Worm (Caenorhabditis elegans) whole organism, young adult: Measurements from ENCODE around the gene T24B8.4.

ENCODE experiments used
- B0261.1 ChIP-seq: sonication (generic microtip); optimal IDR thresholded peaks from 2 replicates; lab custom pipeline; 2016; ENCODE audit warnings: mild to moderate bottlenecking, missing genetic modification characterization, moderate library complexity, missing compliant biosample characterization
- C06A6.2 ChIP-seq: fragments of 200-800 bp; sonication (Bioruptor generic); conservative IDR thresholded peaks from 2 replicates; pipeline ENCODE4 v1.3.6; 2022; ENCODE audit warnings: missing genetic modification characterization, missing compliant biosample characterization
- D2030.7 ChIP-seq: fragments of 200-800 bp; sonication (Bioruptor generic); IDR thresholded peaks from 2 replicates; pipeline ENCODE4 v1.3.6; 2022; ENCODE audit warnings: missing genetic modification reagents, missing genetic modification characterization, missing compliant biosample characterization
- F10E7.11 ChIP-seq: sonication (generic microtip); optimal IDR thresholded peaks from 2 replicates; lab custom pipeline; 2017; ENCODE audit warnings: mild to moderate bottlenecking, missing genetic modification characterization, moderate library complexity, missing compliant biosample characterization
- F33H1.4 ChIP-seq: fragments of 200-800 bp; sonication (Bioruptor generic); IDR thresholded peaks from 2 replicates; pipeline ENCODE4 v1.3.6; 2022; ENCODE audit warnings: missing genetic modification reagents, missing genetic modification characterization, missing compliant biosample characterization
- F49E8.2 ChIP-seq: sonication (generic microtip); optimal IDR thresholded peaks from 3 replicates; lab custom pipeline; 2017; ENCODE audit warnings: missing genetic modification characterization, mild to moderate bottlenecking, missing compliant biosample characterization, antibody characterized with exemption, moderate library complexity; ENCODE audit not compliant: insufficient read depth
- F55B11.4 ChIP-seq: sonication (generic microtip); optimal IDR thresholded peaks from 2 replicates; lab custom pipeline; 2016; ENCODE audit warnings: missing compliant biosample characterization, missing genetic modification characterization, borderline replicate concordance; ENCODE audit not compliant: insufficient read depth
- Y53F4B.3 ChIP-seq: fragments of 200-800 bp; sonication (Bioruptor generic); IDR thresholded peaks from 2 replicates; pipeline ENCODE4 v1.3.6; 2022; ENCODE audit warnings: missing genetic modification reagents, missing genetic modification characterization, missing compliant biosample characterization
- Y53G8AR.9 ChIP-seq: fragments of 200-800 bp; sonication (Bioruptor generic); conservative IDR thresholded peaks from 2 replicates; pipeline ENCODE4 v1.3.6; 2022; ENCODE audit warnings: missing genetic modification reagents, missing genetic modification characterization, missing compliant biosample characterization
- Y56A3A.18 ChIP-seq: fragments of 200-800 bp; sonication (Bioruptor generic); IDR thresholded peaks from 2 replicates; pipeline ENCODE4 v1.3.6; 2022; ENCODE audit warnings: missing genetic modification reagents, missing genetic modification characterization, missing compliant biosample characterization
- akir-1 ChIP-seq: fragments of 200-800 bp; sonication (Bioruptor generic); optimal IDR thresholded peaks from 2 replicates; lab custom pipeline; 2018; ENCODE audit warnings: mild to moderate bottlenecking, missing genetic modification characterization, moderate library complexity, missing compliant biosample characterization
- ama-1 ChIP-seq, 3 experiments: fragments of 150-350 bp in 1 of 3; sonication (generic microtip) in 2 of 3; optimal IDR thresholded peaks; 2 replicates each; lab custom pipeline; 2014 to 2018; ENCODE audit warnings: missing biosample characterization in 2 of 3, missing genetic modification characterization in 2 of 3, missing genetic modification reagents in 2 of 3
- aptf-2 ChIP-seq: fragments of 200-800 bp; sonication (Bioruptor generic); conservative IDR thresholded peaks from 2 replicates; pipeline ENCODE4 v1.3.6; 2022; ENCODE audit warnings: missing genetic modification reagents, missing genetic modification characterization, missing compliant biosample characterization
- atf-7 ChIP-seq: sonication (generic microtip); optimal IDR thresholded peaks from 2 replicates; lab custom pipeline; 2017; ENCODE audit warnings: mild to moderate bottlenecking, missing genetic modification characterization, missing compliant biosample characterization
- athp-1 ChIP-seq: sonication (generic microtip); optimal IDR thresholded peaks from 2 replicates; lab custom pipeline; 2017; ENCODE audit warnings: mild to moderate bottlenecking, missing genetic modification characterization, missing compliant biosample characterization
- attf-6 ChIP-seq: fragments of 200-800 bp; sonication (Bioruptor generic); IDR thresholded peaks from 2 replicates; pipeline ENCODE4 v1.3.6; 2022; ENCODE audit warnings: missing genetic modification reagents, missing genetic modification characterization, missing compliant biosample characterization
- bed-2 ChIP-seq: fragments of 200-800 bp; sonication (Bioruptor generic); IDR thresholded peaks from 2 replicates; pipeline ENCODE4 v1.3.6; 2022; ENCODE audit warnings: missing genetic modification reagents, missing genetic modification characterization, missing compliant biosample characterization
- ccch-3 ChIP-seq: fragments of 200-800 bp; sonication (Bioruptor generic); optimal IDR thresholded peaks from 2 replicates; lab custom pipeline; 2018; ENCODE audit warnings: mild to moderate bottlenecking, missing genetic modification characterization, missing compliant biosample characterization
- cebp-1 ChIP-seq, 2 experiments: fragments of 200-800 bp in 1 of 2; sonication (Bioruptor generic) in 1 of 2; sonication (generic microtip) in 1 of 2; IDR thresholded peaks in 1 of 2; optimal IDR thresholded peaks in 1 of 2; 2 replicates each; pipeline versions ENCODE4 v1.3.6 to Lab custom; 2017 to 2022; ENCODE audit warnings: missing compliant biosample characterization in 2 of 2, missing genetic modification characterization in 2 of 2, mild to moderate bottlenecking in 1 of 2, missing genetic modification reagents in 1 of 2, moderate library complexity in 1 of 2
- ceh-100 ChIP-seq: fragments of 200-800 bp; sonication (Bioruptor generic); IDR thresholded peaks from 2 replicates; pipeline ENCODE4 v1.3.6; 2022; ENCODE audit warnings: missing genetic modification reagents, missing genetic modification characterization, missing compliant biosample characterization
- ceh-40 ChIP-seq: fragments of 200-800 bp; sonication (Bioruptor generic); IDR thresholded peaks from 2 replicates; pipeline ENCODE4 v1.3.6; 2022; ENCODE audit warnings: missing genetic modification characterization, missing compliant biosample characterization
- die-1 ChIP-seq: sonication (generic microtip); optimal IDR thresholded peaks from 2 replicates; lab custom pipeline; 2016; ENCODE audit warnings: missing genotype, mild to moderate bottlenecking, missing genetic modification characterization, missing compliant biosample characterization
- dpff-1 ChIP-seq: sonication (generic microtip); optimal IDR thresholded peaks from 2 replicates; lab custom pipeline; 2017; ENCODE audit warnings: mild to moderate bottlenecking, missing genetic modification characterization, missing compliant biosample characterization
- gei-17 ChIP-seq: fragments of 200-800 bp; sonication (Bioruptor generic); optimal IDR thresholded peaks from 2 replicates; lab custom pipeline; 2018; ENCODE audit warnings: mild to moderate bottlenecking, missing genetic modification characterization, missing compliant biosample characterization
- him-1 ChIP-seq: sonication (generic microtip); optimal IDR thresholded peaks from 2 replicates; lab custom pipeline; 2016; ENCODE audit warnings: missing genotype, missing genetic modification reagents, missing genetic modification characterization, missing compliant biosample characterization
- hlh-12 ChIP-seq: sonication (generic microtip); optimal IDR thresholded peaks from 2 replicates; lab custom pipeline; 2016; ENCODE audit warnings: missing genetic modification characterization, missing compliant biosample characterization
- hlh-26 ChIP-seq: fragments of 200-800 bp; sonication (Bioruptor generic); conservative IDR thresholded peaks from 2 replicates; pipeline ENCODE4 v1.3.6; 2022; ENCODE audit warnings: missing genetic modification reagents, missing genetic modification characterization, missing compliant biosample characterization
- hmg-1.2 ChIP-seq: fragments of 200-800 bp; sonication (Bioruptor generic); IDR thresholded peaks from 2 replicates; pipeline ENCODE4 v1.3.6; 2022; ENCODE audit warnings: missing genetic modification reagents, missing genetic modification characterization, missing compliant biosample characterization
- hrde-1 ChIP-seq: sonication (generic microtip); optimal IDR thresholded peaks from 2 replicates; lab custom pipeline; 2016; ENCODE audit warnings: missing genetic modification characterization, mild to moderate bottlenecking, missing compliant biosample characterization, moderate library complexity, missing genotype, missing genetic modification reagents, borderline replicate concordance
- hsf-1 ChIP-seq: fragments of 200-800 bp; sonication (Bioruptor generic); IDR thresholded peaks from 2 replicates; pipeline ENCODE4 v1.3.6; 2022; ENCODE audit warnings: missing genetic modification reagents, missing genetic modification characterization, missing compliant biosample characterization
- lin-40 ChIP-seq: sonication (generic microtip); optimal IDR thresholded peaks from 2 replicates; lab custom pipeline; 2016; ENCODE audit warnings: missing genetic modification characterization, mild to moderate bottlenecking, missing compliant biosample characterization, missing genotype, missing genetic modification reagents
- lsy-27 ChIP-seq: sonication (generic microtip); optimal IDR thresholded peaks from 2 replicates; lab custom pipeline; 2017; ENCODE audit warnings: missing genetic modification characterization, mild to moderate bottlenecking, missing compliant biosample characterization, antibody characterized with exemption, missing genotype, borderline replicate concordance; ENCODE audit not compliant: insufficient read depth
- madf-6 ChIP-seq: fragments of 200-800 bp; sonication (Bioruptor generic); IDR thresholded peaks from 2 replicates; pipeline ENCODE4 v1.3.6; 2022; ENCODE audit warnings: missing genetic modification reagents, missing genetic modification characterization, missing compliant biosample characterization
- mcd-1 ChIP-seq: fragments of 200-800 bp; sonication (Bioruptor generic); IDR thresholded peaks from 2 replicates; pipeline ENCODE4 v1.3.6; 2022; ENCODE audit warnings: missing genetic modification reagents, missing genetic modification characterization, missing compliant biosample characterization
- mel-28 ChIP-seq: sonication (generic microtip); optimal IDR thresholded peaks from 2 replicates; lab custom pipeline; 2016; ENCODE audit warnings: borderline replicate concordance, mild to moderate bottlenecking, missing genetic modification characterization, missing compliant biosample characterization
- snpc-1.3 ChIP-seq: sonication (generic microtip); optimal IDR thresholded peaks from 2 replicates; lab custom pipeline; 2017; ENCODE audit warnings: missing genetic modification characterization, mild to moderate bottlenecking, missing compliant biosample characterization, antibody characterized with exemption, moderate library complexity, missing genotype, missing genetic modification reagents; ENCODE audit not compliant: insufficient read depth
- snpc-3.4 ChIP-seq: sonication (generic microtip); optimal IDR thresholded peaks from 2 replicates; lab custom pipeline; 2017; ENCODE audit warnings: missing genetic modification characterization, mild to moderate bottlenecking, missing compliant biosample characterization, antibody characterized with exemption, moderate library complexity, missing genotype, missing genetic modification reagents
- tbp1 ChIP-seq: fragments of 200-800 bp; sonication (Bioruptor generic); optimal IDR thresholded peaks from 2 replicates; lab custom pipeline; 2018; ENCODE audit warnings: mild to moderate bottlenecking, missing genetic modification characterization, missing compliant biosample characterization
- unc-130 ChIP-seq: sonication (generic microtip); optimal IDR thresholded peaks from 2 replicates; lab custom pipeline; 2016; ENCODE audit warnings: missing genetic modification reagents, missing genetic modification characterization, missing compliant biosample characterization
- xnd-1 ChIP-seq: sonication (generic microtip); optimal IDR thresholded peaks from 2 replicates; lab custom pipeline; 2016; ENCODE audit warnings: missing genotype, missing genetic modification reagents, missing genetic modification characterization, missing compliant biosample characterization
- zim-3 ChIP-seq: sonication (generic microtip); optimal IDR thresholded peaks from 2 replicates; lab custom pipeline; 2017; ENCODE audit warnings: mild to moderate bottlenecking, missing genetic modification characterization, moderate library complexity, missing compliant biosample characterization
- ztf-22 ChIP-seq: fragments of 200-800 bp; sonication (Bioruptor generic); optimal IDR thresholded peaks from 2 replicates; lab custom pipeline; 2018; ENCODE audit warnings: mild to moderate bottlenecking, missing genetic modification characterization, moderate library complexity, missing compliant biosample characterization
- ztf-26 ChIP-seq: sonication (generic microtip); optimal IDR thresholded peaks from 2 replicates; lab custom pipeline; 2017; ENCODE audit warnings: missing genetic modification characterization, missing compliant biosample characterization
- ztf-28 ChIP-seq: fragments of 200-800 bp; sonication (Bioruptor generic); IDR thresholded peaks from 2 replicates; pipeline ENCODE4 v1.3.6; 2022; ENCODE audit warnings: missing genetic modification reagents, missing genetic modification characterization, missing compliant biosample characterization
- ztf-3 ChIP-seq: fragments of 200-800 bp; sonication (Bioruptor generic); optimal IDR thresholded peaks from 2 replicates; lab custom pipeline; 2018; ENCODE audit warnings: mild to moderate bottlenecking, missing genetic modification characterization, missing compliant biosample characterization
- ztf-6 ChIP-seq: fragments of 200-800 bp; sonication (Bioruptor generic); IDR thresholded peaks from 2 replicates; pipeline ENCODE4 v1.3.6; 2022; ENCODE audit warnings: missing genetic modification reagents, missing genetic modification characterization, missing compliant biosample characterization

T24B8.4 gene

DNA sequence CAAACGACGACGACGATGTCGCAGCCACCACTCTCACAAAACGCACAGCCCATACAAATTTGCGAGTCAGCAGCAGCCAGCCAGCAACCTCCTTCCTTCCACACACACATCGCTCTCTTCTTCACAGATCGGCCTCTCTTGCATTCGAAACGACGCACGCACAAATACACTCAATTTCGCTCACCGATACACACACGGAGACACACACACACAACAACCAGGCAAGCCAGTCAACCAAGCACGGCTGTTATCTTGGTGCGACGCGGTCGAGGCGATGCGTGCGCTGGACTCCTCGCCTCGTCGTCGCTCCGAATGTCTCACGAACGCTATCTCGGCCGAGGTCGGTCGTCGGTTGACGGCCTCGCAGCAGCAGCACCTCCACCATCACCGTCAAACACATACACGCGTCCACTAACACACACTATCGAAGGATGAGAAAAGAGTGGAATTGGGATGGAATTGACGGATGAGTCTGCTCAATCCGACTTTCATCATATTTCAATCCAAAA, 10.3 kb downstream of the T24B8.4 start (continued):
- TF ChIP-seq F10E7.11 (peak; percentile 27), him-1 (tag; lab: Kevin White, UChicago) (no peak), F49E8.2 (tag; lab: Kevin White, UChicago) (no peak), snpc-3.4 (tag; lab: Kevin White, UChicago) (no peak), dpff-1 (tag; lab: Kevin White, UChicago) (peak; percentile 9), ccch-3 (GFP tag; lab: Kevin White, UChicago) (no peak), hrde-1 (no peak), Y53G8AR.9 (GFP tag; lab: Robert Waterston, UW) (no peak), atf-7 (peak; percentile 77), mel-28 (tag; lab: Kevin White, UChicago) (no peak), lin-40 (tag; lab: Kevin White, UChicago) (peak; percentile 83), D2030.7 (GFP tag; lab: Robert Waterston, UW) (no peak), aptf-2 (GFP tag; lab: Robert Waterston, UW) (no peak), Y53F4B.3 (no peak), die-1 (peak; percentile 29), Y56A3A.18 (GFP tag; lab: Robert Waterston, UW) (0 out of 2 replicates have a peak, but pooled peaks have one; percentile 43), unc-130 (GFP tag; lab: Kevin White, UChicago) (no peak), akir-1 (GFP tag; lab: Kevin White, UChicago) (peak; percentile 5), tbp1 (peak; percentile 57), zim-3 (tag; lab: Kevin White, UChicago) (no peak), hsf-1 (0 out of 2 replicates have a peak, but pooled peaks have one; percentile 35), gei-17 (GFP tag; lab: Kevin White, UChicago) (peak; percentile 34), ztf-3 (GFP tag; lab: Kevin White, UChicago) (no peak), ztf-6 (no peak), ceh-100 (0 out of 2 replicates have a peak, but pooled peaks have one; percentile 12), athp-1 (peak; percentile 9), hlh-12 (tag; lab: Kevin White, UChicago) (no peak), ztf-26 (tag; lab: Kevin White, UChicago) (peak; percentile 81), lsy-27 (tag; lab: Kevin White, UChicago) (no peak), F33H1.4 (GFP tag; lab: Robert Waterston, UW) (no peak), C06A6.2 (GFP tag; lab: Robert Waterston, UW) (peak; percentile 57; the same call in 1 of the 2 replicates), ztf-22 (peak; percentile 6), madf-6 (no peak), hmg-1.2 (GFP tag; lab: Robert Waterston, UW) (peak; percentile 72), mcd-1 (GFP tag; lab: Robert Waterston, UW) (peak; percentile 83), hlh-26 (GFP tag; lab: Robert Waterston, UW) (no peak), ztf-28 (GFP tag; lab: Robert Waterston, UW) (no peak), F55B11.4 (tag; lab: Kevin White, UChicago) (no peak), B0261.1 (no peak), attf-6 (no peak), snpc-1.3 (tag; lab: Kevin White, UChicago) (no peak), xnd-1 (tag; lab: Kevin White, UChicago) (no peak), ama-1 (optimal IDR thresholded peaks at IDR 0.05; lab: Kevin White, UChicago) (no peak), ama-1 (GFP tag; optimal IDR thresholded peaks at IDR 0.05; lab: Kevin White, UChicago) (no peak), cebp-1 (GFP tag; IDR thresholded peaks at IDR 0.05; lab: Robert Waterston, UW) (peak; percentile 73; the same call in 1 of the 2 replicates), cebp-1 (tag; optimal IDR thresholded peaks at IDR 0.05; lab: Kevin White, UChicago) (peak; percentile 85), ceh-40 (GFP tag; lab: Robert Waterston, UW) (no peak), bed-2 (GFP tag; lab: Robert Waterston, UW) (no peak)
